Fruit fly (Drosophila melanogaster) whole organism, embryonic: ENCODE data around the gene Mur2B.

Source experiments
- CG10959 ChIP-seq: fragments of 200-800 bp; sonication (Bioruptor generic); IDR thresholded peaks from 2 replicates; pipeline ENCODE4 v1.3.6; 2022; ENCODE audit warnings: missing biosample characterization, missing genetic modification characterization
- CG7786 ChIP-seq: fragments of 200-800 bp; sonication (Bioruptor generic); optimal IDR thresholded peaks from 2 replicates; lab custom pipeline; 2016; ENCODE audit warnings: missing biosample characterization, missing genetic modification characterization
- Dfd ChIP-seq, 2 experiments: fragments of >200 bp; optimal IDR thresholded peaks; 2 replicates each; lab custom pipeline; 2017; ENCODE audit warnings: missing biosample characterization in 2 of 2, missing genetic modification characterization in 2 of 2
- Hmr ChIP-seq: fragments of 200-800 bp; sonication (Bioruptor generic); optimal IDR thresholded peaks from 3 replicates; lab custom pipeline; 2017; ENCODE audit warnings: mild to moderate bottlenecking, missing biosample characterization, missing genetic modification reagents, missing genetic modification characterization
- Usf ChIP-seq: fragments of 200-800 bp; sonication (Bioruptor generic); optimal IDR thresholded peaks from 2 replicates; lab custom pipeline; 2017; ENCODE audit warnings: missing genotype, missing biosample characterization, missing genetic modification characterization
- bab2 ChIP-seq: fragments of 200-800 bp; sonication (Bioruptor generic); optimal IDR thresholded peaks from 2 replicates; lab custom pipeline; 2016; ENCODE audit warnings: missing biosample characterization, missing genetic modification characterization
- ci ChIP-seq: fragments of 200-800 bp; sonication (Bioruptor generic); IDR thresholded peaks from 3 replicates; pipeline ENCODE4 v1.3.6; 2022; ENCODE audit warnings: missing biosample characterization, missing genetic modification characterization
- p53 ChIP-seq: fragments of 200-800 bp; sonication (Bioruptor generic); optimal IDR thresholded peaks from 2 replicates; lab custom pipeline; 2016; ENCODE audit warnings: missing biosample characterization, missing genetic modification characterization
- seq ChIP-seq: fragments of 200-800 bp; sonication (Bioruptor generic); IDR thresholded peaks from 2 replicates; pipeline ENCODE4 v1.3.6; 2022; ENCODE audit warnings: missing biosample characterization, missing genetic modification characterization
- yki ChIP-seq: fragments of >200 bp; optimal IDR thresholded peaks from 3 replicates; lab custom pipeline; 2018

- TF ChIP-seq p53 (GFP tag; lab: Kevin White, UChicago) (no peak), CG7786 (GFP tag; lab: Kevin White, UChicago) (no peak), Usf (GFP tag; lab: Kevin White, UChicago) (no peak), bab2 (no peak), Dfd (GFP tag; optimal IDR thresholded peaks at IDR 0.05; lab: Kevin White, UChicago) (no peak), Hmr (no peak), yki (lab: Kevin White, UChicago) (no peak), ci (no peak), CG10959 (no peak), seq (GFP tag; lab: Robert Waterston, UW) (no peak)
These were observed 3.8 kb downstream of the Mur2B start, which contains the start of gene dor for dm6 chrX:1664836-1665235.
